Fruit fly (Drosophila melanogaster) ovary, adult (tissue): ENCODE measurements around the gene RpS6.
A peak's percentile ranks its signal among the peaks of the same experiment; 100 is the strongest.

Experiments used
- CG17801 ChIP-seq: fragments of 200-800 bp; optimal IDR thresholded peaks from 2 replicates; lab custom pipeline; 2019; ENCODE audit warnings: missing biosample characterization, mild to moderate bottlenecking, missing genetic modification characterization, moderate library complexity; ENCODE audit not compliant: partially characterized antibody

Gene RpS6

dm6 chrX:7924913-7925312 lies 23.8 kb upstream of the RpS6 start:
- no peak for TF ChIP-seq CG17801

dm6 chrX:7923063-7923462 lies 21.9 kb upstream of the RpS6 start:
- TF ChIP-seq CG17801: no peak

dm6 chrX:7920081-7920688 lies 19.1 kb upstream of the RpS6 start, which contains the start of the genes hdm and Ykt6:
TSS of gene hdm (minus strand) at chrX:7920131.
TSS of gene Ykt6 (plus strand) at chrX:7920409.
- TF ChIP-seq CG17801: peak; percentile 82

dm6 chrX:7911983-7912630 lies 11.0 kb upstream of the RpS6 start, which contains the start of gene snz:
TSS of gene snz (plus strand) at chrX:7912089.
- peak; percentile 43 for TF ChIP-seq CG17801

dm6 chrX:7909482-7909881 lies 8.4 kb upstream of the RpS6 start:
- TF ChIP-seq CG17801: no peak

dm6 chrX:7909069-7909389 lies 7.9 kb upstream of the RpS6 start:
- TF ChIP-seq CG17801: no peak

- peak; percentile 85 for TF ChIP-seq CG17801
Observed at dm6 chrX:7908239-7909068, 7.3 kb upstream of the RpS6 start, which contains the start of the genes dpr14 and spidey. TSS of gene dpr14 (minus strand) at chrX:7908286. TSS of gene spidey (plus strand) at chrX:7908931.

dm6 chrX:7900659-7901058 lies 472 bp downstream of the RpS6 start:
- no peak for TF ChIP-seq CG17801

- TF ChIP-seq CG17801: peak; percentile 73
Observed at dm6 chrX:7893411-7894122, 7.6 kb downstream of the RpS6 start, which contains the start of the genes CG45089, ND-MNLL and p115. TSS of gene CG45089 (minus strand) at chrX:7893798. TSS of gene ND-MNLL (minus strand) at chrX:7893798. TSS of gene p115 (plus strand) at chrX:7894031.

- TF ChIP-seq CG17801: peak; percentile 3
Observed at dm6 chrX:7892539-7892899, 8.6 kb downstream of the RpS6 start.

dm6 chrX:7891596-7892538 lies 9.3 kb downstream of the RpS6 start, which contains the start of gene Nek2:
TSS of gene Nek2 (minus strand) at chrX:7891646.
- TF ChIP-seq CG17801: no peak

- TF ChIP-seq CG17801: peak; percentile 84
Observed at dm6 chrX:7888386-7889024, 12.6 kb downstream of the RpS6 start, which contains the start of gene Acat1. TSS of gene Acat1 (minus strand) at chrX:7888785.

- no peak for TF ChIP-seq CG17801
Observed at dm6 chrX:7884360-7884759, 16.8 kb downstream of the RpS6 start, which contains the start of gene Ir7g. TSS of gene Ir7g (plus strand) at chrX:7884660.

- TF ChIP-seq CG17801: no peak
Observed at dm6 chrX:7883926-7884325, 17.2 kb downstream of the RpS6 start, which contains the start of gene Ir7f. TSS of gene Ir7f (minus strand) at chrX:7884026.

- TF ChIP-seq CG17801: no peak
Observed at dm6 chrX:7881579-7881978, 19.6 kb downstream of the RpS6 start, which contains the start of gene Ir7e. TSS of gene Ir7e (minus strand) at chrX:7881679.
